1 fruit fly cellular context compared by ENCODE assay signal in genomic region chr3R:17703691-17704537, dm6.
A peak's percentile ranks its signal among the peaks of the same experiment; 100 is the strongest.
TF ChIP-seq lines count a peak whose summit lies in the region.

No protein-coding gene starts in this region.

TF ChIP-seq in whole organism, embryonic, 481 proteins besides CTCF, POLR2A, EP300 and RAD21 (continued from another document):
- TF ChIP-seq CG16779 (GFP tag; IDR thresholded peaks at IDR 0.05; lab: Robert Waterston, UW) (peak; percentile 98), bab2 (GFP tag; optimal IDR thresholded peaks at IDR 0.05; lab: Kevin White, UChicago) (peak; percentile 99), chinmo (GFP tag; IDR thresholded peaks at IDR 0.05; lab: Robert Waterston, UW; ENCODE audit: partially characterized antibody) (peak; percentile 90), CG13894 (tag; optimal IDR thresholded peaks at IDR 0.05; lab: Kevin White, UChicago) (peak; percentile 83), TFAM (GFP tag; optimal IDR thresholded peaks at IDR 0.05; lab: Kevin White, UChicago) (peak; percentile 92), CG12769 (tag; optimal IDR thresholded peaks at IDR 0.05; lab: Kevin White, UChicago) (peak; percentile 99), Dip2 (GFP tag; IDR thresholded peaks at IDR 0.05; lab: Robert Waterston, UW) (peak; percentile 70), CG9932 (GFP tag; IDR thresholded peaks at IDR 0.05; lab: Robert Waterston, UW) (peak; percentile 98), trh (GFP tag; optimal IDR thresholded peaks at IDR 0.05; lab: Kevin White, UChicago) (peak; percentile 99), CHES-1-like (GFP tag; optimal IDR thresholded peaks at IDR 0.05; lab: Kevin White, UChicago) (peak; percentile 99), Blimp-1 (GFP tag; optimal IDR thresholded peaks at IDR 0.05; lab: Kevin White, UChicago) (peak; percentile 98), tgo (GFP tag; IDR thresholded peaks at IDR 0.05; lab: Robert Waterston, UW) (peak; percentile 99), zfh2 (GFP tag; optimal IDR thresholded peaks at IDR 0.05; lab: Kevin White, UChicago) (peak; percentile 98), Adf1 (GFP tag; IDR thresholded peaks at IDR 0.05; lab: Robert Waterston, UW) (peak; percentile 91), CG3838 (GFP tag; optimal IDR thresholded peaks at IDR 0.05; lab: Kevin White, UChicago) (peak; percentile 96), bbx (GFP tag; IDR thresholded peaks at IDR 0.05; lab: Robert Waterston, UW; ENCODE audit: partially characterized antibody) (no peak), Mrtf (GFP tag; IDR thresholded peaks at IDR 0.05; lab: Robert Waterston, UW) (peak; percentile 99), lmd (GFP tag; IDR thresholded peaks at IDR 0.05; lab: Robert Waterston, UW) (peak; percentile 99), eve (GFP tag; optimal IDR thresholded peaks at IDR 0.05; lab: Kevin White, UChicago) (no peak), Jarid2 (GFP tag; optimal IDR thresholded peaks at IDR 0.05; lab: Kevin White, UChicago) (peak; percentile 93), YL-1 (GFP tag; optimal IDR thresholded peaks at IDR 0.05; lab: Kevin White, UChicago) (peak; percentile 98), CG16813 (GFP tag; IDR thresholded peaks at IDR 0.05; lab: Robert Waterston, UW; ENCODE audit: partially characterized antibody) (no peak), Sry-δ (GFP tag; optimal IDR thresholded peaks at IDR 0.05; lab: Kevin White, UChicago) (peak; percentile 79), jigr1 (GFP tag; IDR thresholded peaks at IDR 0.05; lab: Robert Waterston, UW) (peak; percentile 97), CG7786 (GFP tag; optimal IDR thresholded peaks at IDR 0.05; lab: Kevin White, UChicago) (peak; percentile 99), CG18476 (GFP tag; optimal IDR thresholded peaks at IDR 0.05; lab: Kevin White, UChicago) (peak; percentile 98), fru (optimal IDR thresholded peaks at IDR 0.05; lab: Kevin White, UChicago) (no peak), Oli (tag; optimal IDR thresholded peaks at IDR 0.05; lab: Kevin White, UChicago) (peak; percentile 99), MTF-1 (GFP tag; optimal IDR thresholded peaks at IDR 0.05; lab: Kevin White, UChicago; ENCODE audit: borderline replicate concordance) (peak; percentile 96), Scr (GFP tag; IDR thresholded peaks at IDR 0.05; lab: Robert Waterston, UW; ENCODE audit: partially characterized antibody) (no peak), Ravus (GFP tag; IDR thresholded peaks at IDR 0.05; lab: Robert Waterston, UW) (peak; percentile 98), fu2 (GFP tag; optimal IDR thresholded peaks at IDR 0.05; lab: Kevin White, UChicago) (peak; percentile 99), zen2 (GFP tag; IDR thresholded peaks at IDR 0.05; lab: Robert Waterston, UW; ENCODE audit: partially characterized antibody) (no peak), PHDP (tag; optimal IDR thresholded peaks at IDR 0.05; lab: Kevin White, UChicago) (peak; percentile 99), Trl (optimal IDR thresholded peaks at IDR 0.05; lab: Kevin White, UChicago) (no peak), Trl (GFP tag; optimal IDR thresholded peaks at IDR 0.05; lab: Kevin White, UChicago) (peak; percentile 99), CG8924 (tag; optimal IDR thresholded peaks at IDR 0.05; lab: Kevin White, UChicago) (peak; percentile 99), cg (GFP tag; optimal IDR thresholded peaks at IDR 0.05; lab: Kevin White, UChicago) (peak; percentile 45), cas (GFP tag; IDR thresholded peaks at IDR 0.05; lab: Robert Waterston, UW) (peak; percentile 97), CG15011 (GFP tag; optimal IDR thresholded peaks at IDR 0.05; lab: Kevin White, UChicago) (peak; percentile 98), Aef1 (GFP tag; IDR thresholded peaks at IDR 0.05; lab: Robert Waterston, UW) (peak; percentile 99), oc (tag; optimal IDR thresholded peaks at IDR 0.05; lab: Kevin White, UChicago) (peak; percentile 99), dan (GFP tag; IDR thresholded peaks at IDR 0.05; lab: Robert Waterston, UW) (peak; percentile 93), unc-4 (GFP tag; IDR thresholded peaks at IDR 0.05; lab: Robert Waterston, UW; ENCODE audit: partially characterized antibody) (no peak), dimm (GFP tag; IDR thresholded peaks at IDR 0.05; lab: Robert Waterston, UW) (peak; percentile 98), sim (GFP tag; IDR thresholded peaks at IDR 0.05; lab: Robert Waterston, UW) (peak; percentile 99), CG9817 (tag; optimal IDR thresholded peaks at IDR 0.05; lab: Kevin White, UChicago) (peak; percentile 97), Hmx (GFP tag; optimal IDR thresholded peaks at IDR 0.05; lab: Kevin White, UChicago) (peak; percentile 94), CG7987 (GFP tag; optimal IDR thresholded peaks at IDR 0.05; lab: Kevin White, UChicago) (peak; percentile 94), Drgx (GFP tag; IDR thresholded peaks at IDR 0.05; lab: Robert Waterston, UW) (peak; percentile 100), cato (GFP tag; optimal IDR thresholded peaks at IDR 0.05; lab: Kevin White, UChicago; ENCODE audit: borderline replicate concordance) (peak; percentile 99), CG2120 (GFP tag; optimal IDR thresholded peaks at IDR 0.05; lab: Kevin White, UChicago) (peak; percentile 99), Hsf (GFP tag; optimal IDR thresholded peaks at IDR 0.05; lab: Kevin White, UChicago) (peak; percentile 99), CG17612 (GFP tag; IDR thresholded peaks at IDR 0.05; lab: Robert Waterston, UW) (peak; percentile 98), CrebB (tag; optimal IDR thresholded peaks at IDR 0.05; lab: Kevin White, UChicago) (peak; percentile 97), exex (tag; optimal IDR thresholded peaks at IDR 0.05; lab: Kevin White, UChicago) (peak; percentile 88), CG17568 (GFP tag; optimal IDR thresholded peaks at IDR 0.05; lab: Kevin White, UChicago) (peak; percentile 98), CG7372 (GFP tag; IDR thresholded peaks at IDR 0.05; lab: Robert Waterston, UW) (peak; percentile 98), lbe (GFP tag; optimal IDR thresholded peaks at IDR 0.05; lab: Kevin White, UChicago) (peak; percentile 99), Lhr (GFP tag; optimal IDR thresholded peaks at IDR 0.05; lab: Kevin White, UChicago) (peak; percentile 97), tio (GFP tag; optimal IDR thresholded peaks at IDR 0.05; lab: Kevin White, UChicago) (peak; percentile 100), CG34376 (GFP tag; optimal IDR thresholded peaks at IDR 0.05; lab: Kevin White, UChicago) (peak; percentile 92), sc (optimal IDR thresholded peaks at IDR 0.05; lab: Kevin White, UChicago) (no peak), sc (GFP tag; optimal IDR thresholded peaks at IDR 0.05; lab: Kevin White, UChicago) (peak; percentile 99), CG4424 (GFP tag; optimal IDR thresholded peaks at IDR 0.05; lab: Kevin White, UChicago) (peak; percentile 99), Med (GFP tag; lab: Kevin White, UChicago) (peak; percentile 100), row (GFP tag; IDR thresholded peaks at IDR 0.05; lab: Robert Waterston, UW) (peak; percentile 99), ranshi (GFP tag; IDR thresholded peaks at IDR 0.05; lab: Robert Waterston, UW) (peak; percentile 99), insv (GFP tag; optimal IDR thresholded peaks at IDR 0.05; lab: Kevin White, UChicago) (peak; percentile 68 to 72), D19A (tag; optimal IDR thresholded peaks at IDR 0.05; lab: Kevin White, UChicago) (peak; percentile 96), dm (GFP tag; optimal IDR thresholded peaks at IDR 0.05; lab: Kevin White, UChicago) (peak; percentile 98), chm (GFP tag; IDR thresholded peaks at IDR 0.05; lab: Robert Waterston, UW) (peak; percentile 99), ken (GFP tag; IDR thresholded peaks at IDR 0.05; lab: Robert Waterston, UW) (peak; percentile 99), pho (GFP tag; optimal IDR thresholded peaks at IDR 0.05; lab: Kevin White, UChicago) (peak; percentile 99), Hr3 (GFP tag; optimal IDR thresholded peaks at IDR 0.05; lab: Kevin White, UChicago) (peak; percentile 99), CG11696 (GFP tag; IDR thresholded peaks at IDR 0.05; lab: Robert Waterston, UW) (peak; percentile 97), Ssrp (tag; optimal IDR thresholded peaks at IDR 0.05; lab: Kevin White, UChicago) (peak; percentile 98), CG14014 (GFP tag; IDR thresholded peaks at IDR 0.05; lab: Robert Waterston, UW) (peak; percentile 99), CG6813 (GFP tag; optimal IDR thresholded peaks at IDR 0.05; lab: Kevin White, UChicago) (peak; percentile 98), CG6854 (GFP tag; optimal IDR thresholded peaks at IDR 0.05; lab: Kevin White, UChicago) (peak; percentile 98), Nf-YA (GFP tag; IDR thresholded peaks at IDR 0.05; lab: Robert Waterston, UW) (peak; percentile 98), CG8359 (GFP tag; optimal IDR thresholded peaks at IDR 0.05; lab: Kevin White, UChicago; ENCODE audit: borderline replicate concordance) (peak; percentile 94), Gug (GFP tag; IDR thresholded peaks at IDR 0.05; lab: Robert Waterston, UW) (peak; percentile 99), CG16815 (GFP tag; optimal IDR thresholded peaks at IDR 0.05; lab: Kevin White, UChicago) (peak; percentile 98), Deaf1 (tag; optimal IDR thresholded peaks at IDR 0.05; lab: Kevin White, UChicago) (peak; percentile 95), Stat92E (GFP tag; optimal IDR thresholded peaks at IDR 0.05; lab: Kevin White, UChicago) (peak in 1 of 3 experiments; percentile 96), dati (GFP tag; IDR thresholded peaks at IDR 0.05; lab: Robert Waterston, UW) (peak; percentile 99), CG15696 (tag; optimal IDR thresholded peaks at IDR 0.05; lab: Kevin White, UChicago) (peak; percentile 84), CG6689 (GFP tag; IDR thresholded peaks at IDR 0.05; lab: Robert Waterston, UW) (peak; percentile 99), CG31224 (GFP tag; IDR thresholded peaks at IDR 0.05; lab: Robert Waterston, UW) (peak; percentile 97), CG43689 (GFP tag; IDR thresholded peaks at IDR 0.05; lab: Robert Waterston, UW) (peak; percentile 98), Dek (tag; optimal IDR thresholded peaks at IDR 0.05; lab: Kevin White, UChicago) (peak; percentile 98), CG12299 (tag; optimal IDR thresholded peaks at IDR 0.05; lab: Kevin White, UChicago) (peak; percentile 96), lola (GFP tag; optimal IDR thresholded peaks at IDR 0.05; lab: Kevin White, UChicago) (peak in 1 of 3 experiments; percentile 97), Sox102F (GFP tag; optimal IDR thresholded peaks at IDR 0.05; lab: Kevin White, UChicago) (peak; percentile 99), CG9215 (GFP tag; IDR thresholded peaks at IDR 0.05; lab: Robert Waterston, UW) (peak; percentile 97), CG3281 (GFP tag; optimal IDR thresholded peaks at IDR 0.05; lab: Kevin White, UChicago) (peak; percentile 98), CG32772 (GFP tag; IDR thresholded peaks at IDR 0.05; lab: Robert Waterston, UW) (peak; percentile 99), Pdp1 (GFP tag; optimal IDR thresholded peaks at IDR 0.05; lab: Kevin White, UChicago) (peak; percentile 98 to 99), CG6765 (GFP tag; optimal IDR thresholded peaks at IDR 0.05; lab: Kevin White, UChicago) (peak; percentile 95), inv (GFP tag; IDR thresholded peaks at IDR 0.05; lab: Robert Waterston, UW; ENCODE audit: partially characterized antibody) (no peak), Dip3 (GFP tag; optimal IDR thresholded peaks at IDR 0.05; lab: Kevin White, UChicago) (peak; percentile 99), z (GFP tag; IDR thresholded peaks at IDR 0.05; lab: Robert Waterston, UW) (peak; percentile 76; the same call in 2 of the 3 replicates), ara (GFP tag; IDR thresholded peaks at IDR 0.05; lab: Robert Waterston, UW) (peak; percentile 99), CG10274 (GFP tag; optimal IDR thresholded peaks at IDR 0.05; lab: Kevin White, UChicago) (peak; percentile 93), CG15269 (tag; optimal IDR thresholded peaks at IDR 0.05; lab: Kevin White, UChicago) (peak; percentile 99), CG1647 (GFP tag; optimal IDR thresholded peaks at IDR 0.05; lab: Kevin White, UChicago) (peak; percentile 99), H2.0 (GFP tag; IDR thresholded peaks at IDR 0.05; lab: Robert Waterston, UW) (peak; percentile 99), pan (optimal IDR thresholded peaks at IDR 0.05; lab: Kevin White, UChicago) (no peak), pan (GFP tag; optimal IDR thresholded peaks at IDR 0.05 in 1 of 2, IDR thresholded peaks at IDR 0.05 in 1 of 2) (peak in 1 of 2 experiments; percentile 99)
